ENCODE assay signal across 4 fruit fly cellular contexts in genomic region chrX:9295518-9295917, dm6.
A peak's percentile ranks its signal among the peaks of the same experiment; 100 is the strongest.
TF ChIP-seq lines count a peak whose summit lies in the region.

No protein-coding gene starts in this region.

- no peak for TF ChIP-seq CTCF in whole organism, embryonic (GFP tag; optimal IDR thresholded peaks at IDR 0.05; lab: Kevin White, UChicago)

TF ChIP-seq in whole organism, embryonic, 481 proteins besides CTCF, POLR2A, EP300 and RAD21 (continues in another document):
- TF ChIP-seq Ptx1 (GFP tag; IDR thresholded peaks at IDR 0.05; lab: Robert Waterston, UW): peak; percentile 22; the same call in 1 of the 2 replicates
- no peak for TF ChIP-seq CG10321 (GFP tag; IDR thresholded peaks at IDR 0.05; lab: Robert Waterston, UW)
- TF ChIP-seq Dek (tag; optimal IDR thresholded peaks at IDR 0.05; lab: Kevin White, UChicago): no peak
- TF ChIP-seq Ssrp (tag; optimal IDR thresholded peaks at IDR 0.05; lab: Kevin White, UChicago): no peak
- TF ChIP-seq CG16779 (GFP tag; IDR thresholded peaks at IDR 0.05; lab: Robert Waterston, UW): no peak
- no peak for TF ChIP-seq onecut (GFP tag; IDR thresholded peaks at IDR 0.05; lab: Robert Waterston, UW)
- 0 out of 2 replicates have a peak, but pooled peaks have one; percentile 23 for TF ChIP-seq CG4404 (GFP tag; IDR thresholded peaks at IDR 0.05; lab: Robert Waterston, UW)
- TF ChIP-seq Dfd (GFP tag; optimal IDR thresholded peaks at IDR 0.05; lab: Kevin White, UChicago): no peak
- no peak for TF ChIP-seq CG6654 (GFP tag; optimal IDR thresholded peaks at IDR 0.05; lab: Kevin White, UChicago)
- TF ChIP-seq Gug (GFP tag; IDR thresholded peaks at IDR 0.05; lab: Robert Waterston, UW): no peak
- TF ChIP-seq Sry-β (GFP tag; optimal IDR thresholded peaks at IDR 0.05; lab: Kevin White, UChicago): no peak
- TF ChIP-seq CG18599 (GFP tag; optimal IDR thresholded peaks at IDR 0.05; lab: Kevin White, UChicago): no peak
- no peak for TF ChIP-seq CG11093 (GFP tag; IDR thresholded peaks at IDR 0.05; lab: Robert Waterston, UW)
- TF ChIP-seq Eip74EF (GFP tag; optimal IDR thresholded peaks at IDR 0.05; lab: Kevin White, UChicago): no peak
- peak; percentile 35 for TF ChIP-seq CG14710 (tag; optimal IDR thresholded peaks at IDR 0.05; lab: Kevin White, UChicago)
- no peak for TF ChIP-seq esg (GFP tag; conservative IDR thresholded peaks at IDR 0.05; lab: Robert Waterston, UW)
- TF ChIP-seq CG13624 (GFP tag; optimal IDR thresholded peaks at IDR 0.05; lab: Kevin White, UChicago): no peak
- no peak for TF ChIP-seq jumu (GFP tag; optimal IDR thresholded peaks at IDR 0.05; lab: Kevin White, UChicago)
- TF ChIP-seq Hmx (GFP tag; optimal IDR thresholded peaks at IDR 0.05; lab: Kevin White, UChicago): no peak
- no peak for TF ChIP-seq D19B (GFP tag; optimal IDR thresholded peaks at IDR 0.05; lab: Kevin White, UChicago)
- TF ChIP-seq CG7271 (tag; optimal IDR thresholded peaks at IDR 0.05; lab: Kevin White, UChicago): no peak
- TF ChIP-seq CG2129 (GFP tag; IDR thresholded peaks at IDR 0.05; lab: Robert Waterston, UW; ENCODE audit: partially characterized antibody): no peak
- TF ChIP-seq ems (GFP tag; optimal IDR thresholded peaks at IDR 0.05; lab: Kevin White, UChicago): no peak
- TF ChIP-seq Hr51 (GFP tag; optimal IDR thresholded peaks at IDR 0.05; lab: Kevin White, UChicago): no peak

TF ChIP-seq in whole organism, prepupa, 60 proteins besides CTCF, POLR2A, EP300 and RAD21 (continues in another document):
- TF ChIP-seq CG32006 (GFP tag; optimal IDR thresholded peaks at IDR 0.05; lab: Kevin White, UChicago) (no peak), CG6792 (GFP tag; optimal IDR thresholded peaks at IDR 0.05; lab: Kevin White, UChicago) (no peak), vri (GFP tag; optimal IDR thresholded peaks at IDR 0.05; lab: Kevin White, UChicago) (no peak), CG7368 (GFP tag; optimal IDR thresholded peaks at IDR 0.05; lab: Kevin White, UChicago) (no peak), CG6163 (GFP tag; IDR thresholded peaks at IDR 0.05; lab: Robert Waterston, UW) (peak; percentile 54; the same call in 2 of the 3 replicates), salr (GFP tag; optimal IDR thresholded peaks at IDR 0.05; lab: Kevin White, UChicago) (peak in 1 of 2 experiments; percentile 2), Eip78C (GFP tag; lab: Kevin White, UChicago) (peak; percentile 53), CG3032 (tag; optimal IDR thresholded peaks at IDR 0.05; lab: Kevin White, UChicago) (peak; percentile 26), pdm3 (GFP tag; optimal IDR thresholded peaks at IDR 0.05; lab: Kevin White, UChicago) (peak; percentile 20), fd59A (GFP tag; optimal IDR thresholded peaks at IDR 0.05; lab: Kevin White, UChicago) (no peak), CG1621 (tag; optimal IDR thresholded peaks at IDR 0.05; lab: Kevin White, UChicago) (no peak), Smox (GFP tag; optimal IDR thresholded peaks at IDR 0.05; lab: Kevin White, UChicago) (no peak), acj6 (GFP tag; optimal IDR thresholded peaks at IDR 0.05; lab: Kevin White, UChicago) (peak; percentile 12), topi (GFP tag; optimal IDR thresholded peaks at IDR 0.05; lab: Kevin White, UChicago) (no peak), cyc (GFP tag; optimal IDR thresholded peaks at IDR 0.05; lab: Kevin White, UChicago) (no peak), Gug (GFP tag; IDR thresholded peaks at IDR 0.05; lab: Robert Waterston, UW) (no peak), CG15336 (GFP tag; IDR thresholded peaks at IDR 0.05; lab: Robert Waterston, UW) (0 out of 2 replicates have a peak, but pooled peaks have one; percentile 14), Sox15 (GFP tag; optimal IDR thresholded peaks at IDR 0.05; lab: Kevin White, UChicago) (no peak), CG10669 (GFP tag; optimal IDR thresholded peaks at IDR 0.05; lab: Kevin White, UChicago) (peak; percentile 2), Blimp-1 (GFP tag; optimal IDR thresholded peaks at IDR 0.05; lab: Kevin White, UChicago) (no peak), CG31627 (GFP tag; optimal IDR thresholded peaks at IDR 0.05; lab: Kevin White, UChicago) (peak; percentile 1), CG11902 (GFP tag; optimal IDR thresholded peaks at IDR 0.05; lab: Kevin White, UChicago) (no peak), net (GFP tag; optimal IDR thresholded peaks at IDR 0.05; lab: Kevin White, UChicago) (no peak), lz (GFP tag; optimal IDR thresholded peaks at IDR 0.05; lab: Kevin White, UChicago) (peak; percentile 33)

TF ChIP-seq in whole organism, pupa, 21 proteins besides CTCF, POLR2A, EP300 and RAD21:
- TF ChIP-seq CG17806 (tag; optimal IDR thresholded peaks at IDR 0.05; lab: Kevin White, UChicago) (peak; percentile 6), CG14655 (GFP tag; optimal IDR thresholded peaks at IDR 0.05; lab: Kevin White, UChicago) (peak; percentile 4), CG8159 (tag; optimal IDR thresholded peaks at IDR 0.05; lab: Kevin White, UChicago) (peak; percentile 35), Snoo (tag; optimal IDR thresholded peaks at IDR 0.05; lab: Kevin White, UChicago) (no peak), CG9948 (tag; optimal IDR thresholded peaks at IDR 0.05; lab: Kevin White, UChicago) (no peak), CG15710 (tag; optimal IDR thresholded peaks at IDR 0.05; lab: Kevin White, UChicago) (peak; percentile 15)
TF ChIP-seq in whole organism, pupa: peak in this region for 4.

TF ChIP-seq in whole organism, wandering third instar larva, 38 proteins besides CTCF, POLR2A, EP300 and RAD21:
- TF ChIP-seq h (GFP tag; optimal IDR thresholded peaks at IDR 0.05; lab: Kevin White, UChicago): peak; percentile 9
- TF ChIP-seq rgr (GFP tag; optimal IDR thresholded peaks at IDR 0.05; lab: Kevin White, UChicago): no peak

Comparison
In these comparisons a context has a peak if more than half of its experiments do, and no peak if none do; other contexts are left out.
1. Of the 7 proteins assayed by ChIP-seq in both whole organism, embryonic and whole organism, prepupa: peak only in whole organism, embryonic: Blimp-1 and Sox102F; only in whole organism, prepupa: Hr39; in both: none; in neither: 4.